Worm (Caenorhabditis elegans): ENCODE measurements around the gene D2096.13.

D2096.13 gene

ce11 chrIV:8318799-8319198 lies 39.6 kb downstream of the D2096.13 start:
- no peak for TF ChIP-seq ZK546.5 (tag; optimal IDR thresholded peaks at IDR 0.05)
- TF ChIP-seq blmp-1 (tag; optimal IDR thresholded peaks at IDR 0.05; ENCODE audit: insufficient read depth) = peak; percentile 40
- peak; percentile 9 for TF ChIP-seq nhr-25 (tag; optimal IDR thresholded peaks at IDR 0.05)

DNA sequence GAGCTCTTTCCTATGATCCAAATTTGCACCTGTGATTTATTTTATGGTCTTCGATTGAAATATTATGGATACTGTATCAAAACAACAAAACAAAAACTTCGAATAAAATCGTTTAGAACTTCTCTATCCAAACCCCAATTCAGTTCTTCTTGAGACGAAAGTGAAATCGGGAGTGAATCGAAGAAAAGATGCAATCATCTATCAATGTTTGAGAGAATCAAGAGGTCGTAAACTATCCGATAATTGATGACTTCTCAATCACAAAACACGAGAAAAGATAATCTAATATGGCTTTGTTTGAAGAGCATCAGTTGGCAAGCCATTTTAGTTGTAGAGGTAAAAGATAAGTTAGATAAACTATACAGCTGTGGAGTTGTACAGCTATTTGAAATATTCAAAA lies 40.6 kb downstream of the D2096.13 start:
- TF ChIP-seq nhr-25 (tag; optimal IDR thresholded peaks at IDR 0.05) (peak; percentile 49), snpc-4 (tag; optimal IDR thresholded peaks at IDR 0.05) (no peak), unc-62 (GFP tag; optimal IDR thresholded peaks at IDR 0.05) (no peak), blmp-1 (tag; optimal IDR thresholded peaks at IDR 0.05; ENCODE audit: insufficient read depth) (peak; percentile 86), lin-39 (tag; optimal IDR thresholded peaks at IDR 0.05) (no peak), nhr-77 (tag; optimal IDR thresholded peaks at IDR 0.05) (no peak), F13H6.1 (tag; optimal IDR thresholded peaks at IDR 0.05) (no peak), nhr-129 (tag; optimal IDR thresholded peaks at IDR 0.05) (no peak), nhr-11 (tag; optimal IDR thresholded peaks at IDR 0.05) (no peak), ztf-1 (GFP tag; conservative IDR thresholded peaks at IDR 0.05) (no peak), lin-13 (GFP tag; optimal IDR thresholded peaks at IDR 0.05) (no peak), sma-9 (GFP tag; optimal IDR thresholded peaks at IDR 0.05) (peak; percentile 31), sma-9 (tag; optimal IDR thresholded peaks at IDR 0.05) (no peak)

DNA sequence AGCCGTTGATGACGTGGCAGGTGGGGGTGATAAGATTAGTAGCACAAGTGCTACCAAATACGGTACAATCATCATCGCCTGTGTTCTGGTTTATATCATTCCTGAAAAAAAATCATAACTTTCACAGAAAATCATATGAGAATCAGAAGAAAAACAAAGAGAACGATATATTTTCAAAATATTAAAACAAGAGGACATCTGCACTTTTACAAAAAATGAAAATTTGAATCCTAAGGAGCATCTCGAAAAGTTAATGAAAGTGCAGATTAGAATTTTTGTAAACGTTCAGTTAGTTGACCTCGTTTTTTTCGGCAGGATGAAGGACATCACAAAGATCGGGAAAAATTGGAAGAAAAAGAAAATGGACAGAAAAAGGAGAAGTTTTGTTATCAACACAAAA lies 45.5 kb downstream of the D2096.13 start, which contains the start of gene F35H10.10:
TSS of gene F35H10.10 (minus strand) at position 101 of the 400 bp plus-strand sequence.
- no peak for TF ChIP-seq nhr-23 (tag; optimal IDR thresholded peaks at IDR 0.05)
- no peak for TF ChIP-seq nhr-237 (tag; optimal IDR thresholded peaks at IDR 0.05)
- TF ChIP-seq ztf-11 (tag; optimal IDR thresholded peaks at IDR 0.05) = no peak
- no peak for TF ChIP-seq ztf-1 (GFP tag; conservative IDR thresholded peaks at IDR 0.05)
- no peak for TF ChIP-seq unc-62 (GFP tag; optimal IDR thresholded peaks at IDR 0.05)
- TF ChIP-seq unc-39 (tag; optimal IDR thresholded peaks at IDR 0.05) = no peak
- no peak for TF ChIP-seq ama-1 (optimal IDR thresholded peaks at IDR 0.05)
- no peak for TF ChIP-seq nhr-129 (tag; optimal IDR thresholded peaks at IDR 0.05)
- TF ChIP-seq elt-1 (tag; optimal IDR thresholded peaks at IDR 0.05) = no peak
- no peak for TF ChIP-seq sem-4 (tag; optimal IDR thresholded peaks at IDR 0.05)
- no peak for TF ChIP-seq ZK546.5 (tag; optimal IDR thresholded peaks at IDR 0.05)
- no peak for TF ChIP-seq alr-1 (tag; optimal IDR thresholded peaks at IDR 0.05)
- no peak for TF ChIP-seq fos-1 (tag; optimal IDR thresholded peaks at IDR 0.05)
- TF ChIP-seq mdl-1 (tag; optimal IDR thresholded peaks at IDR 0.05) = no peak
- no peak for TF ChIP-seq nhr-10 (tag; optimal IDR thresholded peaks at IDR 0.05)

DNA sequence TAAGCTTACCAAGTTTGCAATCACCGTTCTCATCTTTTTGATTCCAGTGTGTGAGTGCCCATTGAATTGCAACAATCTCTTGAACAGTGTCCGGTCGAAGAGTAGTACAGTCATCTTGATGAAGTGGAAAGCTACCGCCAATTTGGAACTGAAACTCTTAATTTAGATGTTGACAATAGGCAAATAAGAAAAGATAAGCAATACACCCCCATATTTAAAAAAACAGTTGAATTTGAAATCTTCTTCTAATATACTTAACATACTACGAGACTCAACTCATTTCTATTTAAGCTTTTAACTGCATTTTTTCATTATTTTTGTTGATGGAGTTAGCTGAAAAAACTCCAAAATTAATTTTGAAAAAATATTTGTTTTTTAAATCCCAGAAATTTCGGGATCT lies 46.3 kb downstream of the D2096.13 start:
- no peak for TF ChIP-seq F13H6.1 (tag; optimal IDR thresholded peaks at IDR 0.05)
- TF ChIP-seq blmp-1 (tag; optimal IDR thresholded peaks at IDR 0.05; ENCODE audit: insufficient read depth) = no peak
- TF ChIP-seq ztf-1 (GFP tag; conservative IDR thresholded peaks at IDR 0.05) = no peak
- TF ChIP-seq elt-1 (tag; optimal IDR thresholded peaks at IDR 0.05) = no peak
- TF ChIP-seq unc-55 (GFP tag; optimal IDR thresholded peaks at IDR 0.05) = no peak
